Worm (Caenorhabditis elegans): ENCODE data around the gene srt-38.
A peak's percentile ranks its signal among the peaks of the same experiment; 100 is the strongest.
"Not testable (repeated sequence)": the region's sequence is repeated elsewhere in the genome, so short reads cannot be mapped to it uniquely, and the experiment has no call there.

Gene srt-38

DNA sequence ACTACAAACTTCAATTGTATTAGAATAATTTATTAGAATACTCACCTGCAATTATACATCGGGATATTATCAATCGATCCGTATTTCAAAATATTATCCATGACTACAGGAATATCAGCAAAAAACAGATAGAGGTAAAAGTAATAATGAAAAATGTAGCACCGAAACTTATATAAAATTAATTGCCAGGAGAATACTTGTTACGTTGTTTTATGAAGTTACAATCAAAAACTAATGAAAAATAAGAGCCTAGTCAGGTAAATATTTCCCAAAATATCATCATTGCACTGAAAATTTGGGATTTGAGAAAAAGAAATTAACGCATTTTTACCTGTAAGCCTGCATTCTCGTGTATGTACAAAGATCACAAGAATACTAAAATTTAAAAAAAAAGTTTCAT is at the start of gene srt-38:
Gene srt-38, minus strand, starts transcription at position 101 of the 400 bp plus-strand sequence.
- not testable (repeated sequence) for TF ChIP-seq cog-1 (tag; optimal IDR thresholded peaks at IDR 0.05); med-1 (GFP tag; optimal IDR thresholded peaks at IDR 0.05; ENCODE audit: insufficient read depth); tab-1 (GFP tag; IDR thresholded peaks at IDR 0.05)

DNA sequence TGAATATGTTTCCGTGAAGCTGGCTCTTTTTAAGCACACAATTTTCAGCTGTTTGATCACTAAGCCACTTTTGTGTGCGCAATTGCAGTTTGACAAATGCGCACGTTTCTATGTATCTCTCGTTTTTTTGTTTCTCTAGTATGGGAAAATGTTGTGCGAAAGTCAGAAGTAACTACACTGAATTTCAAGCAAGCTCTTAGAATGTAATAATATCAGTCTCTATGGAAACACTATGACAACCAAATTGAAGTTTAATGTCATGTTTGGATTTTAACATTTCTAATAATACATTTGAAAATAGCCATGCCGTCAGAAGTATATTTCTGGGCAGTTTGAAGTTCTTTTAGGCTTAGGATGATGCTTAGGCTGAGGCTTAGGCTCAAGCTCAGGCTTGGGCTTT is 48.7 kb upstream of the srt-38 start, which contains the start of gene ZC132.9:
Gene ZC132.9, minus strand, starts transcription at position 101 of the 400 bp plus-strand sequence.
- TF ChIP-seq cog-1 (tag; optimal IDR thresholded peaks at IDR 0.05) (no peak), klf-2 (GFP tag; conservative IDR thresholded peaks at IDR 0.05) (no peak), med-1 (GFP tag; optimal IDR thresholded peaks at IDR 0.05; ENCODE audit: insufficient read depth) (no peak), ref-1 (GFP tag; conservative IDR thresholded peaks at IDR 0.05) (no peak), tab-1 (GFP tag; IDR thresholded peaks at IDR 0.05) (no peak), ztf-23 (GFP tag; IDR thresholded peaks at IDR 0.05) (no peak), ztf-29 (GFP tag; IDR thresholded peaks at IDR 0.05) (no peak), flt-1 (GFP tag; IDR thresholded peaks at IDR 0.05) (no peak), T22C8.4 (GFP tag; IDR thresholded peaks at IDR 0.05) (no peak)

DNA sequence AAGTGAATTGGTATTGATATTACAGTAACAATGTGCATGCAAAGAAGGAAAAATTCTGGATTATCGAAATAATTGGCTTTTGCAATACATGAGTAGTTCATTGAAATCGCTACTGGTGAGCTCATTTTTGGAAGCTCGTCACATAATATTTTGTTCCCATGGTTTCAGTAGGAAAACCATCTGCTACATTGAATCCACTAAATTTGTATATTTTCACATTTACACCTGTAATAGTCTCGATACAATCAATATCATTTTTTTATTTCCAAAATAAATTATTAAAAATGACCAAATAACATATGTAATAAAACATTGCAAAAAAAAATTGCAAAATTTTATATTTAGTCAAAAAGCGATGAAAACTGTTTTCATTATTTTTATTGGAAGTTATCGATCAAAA is 43.9 kb upstream of the srt-38 start, which contains the start of gene srh-192:
Gene srh-192, minus strand, starts transcription at position 101 of the 400 bp plus-strand sequence.
- TF ChIP-seq ref-1 (GFP tag; conservative IDR thresholded peaks at IDR 0.05) (no peak), klf-2 (GFP tag; conservative IDR thresholded peaks at IDR 0.05) (no peak), med-1 (GFP tag; optimal IDR thresholded peaks at IDR 0.05; ENCODE audit: insufficient read depth) (no peak), T22C8.4 (GFP tag; IDR thresholded peaks at IDR 0.05) (no peak)

DNA sequence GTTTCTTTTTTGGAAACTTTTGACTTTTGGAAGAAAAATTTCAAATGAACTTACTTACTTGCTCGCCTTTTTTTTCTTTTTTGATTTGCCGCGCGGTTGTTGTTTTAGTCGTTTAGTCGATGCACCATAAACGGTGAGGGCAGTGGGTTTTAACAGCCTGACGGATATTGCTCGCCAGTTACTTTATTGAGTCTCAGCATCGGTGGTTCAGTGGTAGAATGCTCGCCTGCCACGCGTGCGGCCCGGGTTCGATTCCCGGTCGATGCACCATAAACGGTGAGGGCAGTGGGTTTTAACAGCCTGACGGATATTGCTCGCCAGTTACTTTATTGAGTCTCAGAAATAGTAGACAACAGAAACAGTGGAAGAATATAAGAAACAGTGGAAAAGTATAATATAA is 39.3 kb upstream of the srt-38 start:
- TF ChIP-seq T22C8.4 (GFP tag; IDR thresholded peaks at IDR 0.05), result 0 out of 2 replicates have a peak, but pooled peaks have one; percentile 26
- TF ChIP-seq flt-1 (GFP tag; IDR thresholded peaks at IDR 0.05), result peak; percentile 47; the same call in 1 of the 2 replicates

DNA sequence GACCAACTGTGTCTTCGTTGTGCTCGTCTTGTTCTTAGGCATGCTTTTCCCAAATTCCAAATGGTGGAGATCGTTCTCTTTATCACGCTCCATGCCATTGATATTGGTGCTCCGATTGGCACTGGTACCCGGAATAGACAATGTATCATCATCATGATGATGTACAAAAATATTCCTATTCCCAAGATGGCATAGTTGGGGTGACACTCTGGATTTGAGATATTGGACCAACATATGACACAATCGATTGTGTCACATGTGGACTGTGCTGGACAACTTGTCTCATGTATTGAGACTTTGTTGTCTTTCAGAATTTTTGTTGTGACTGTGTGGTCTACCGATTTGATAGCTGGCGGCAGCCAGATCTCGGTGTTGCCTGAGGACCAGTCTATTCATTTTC is 33.1 kb upstream of the srt-38 start:
- TF ChIP-seq ztf-29 (GFP tag; IDR thresholded peaks at IDR 0.05) (no peak), cog-1 (tag; optimal IDR thresholded peaks at IDR 0.05) (no peak), med-1 (GFP tag; optimal IDR thresholded peaks at IDR 0.05; ENCODE audit: insufficient read depth) (no peak), klf-2 (GFP tag; conservative IDR thresholded peaks at IDR 0.05) (no peak), flt-1 (GFP tag; IDR thresholded peaks at IDR 0.05) (no peak), T22C8.4 (GFP tag; IDR thresholded peaks at IDR 0.05) (no peak), ref-1 (GFP tag; conservative IDR thresholded peaks at IDR 0.05) (no peak), tab-1 (GFP tag; IDR thresholded peaks at IDR 0.05) (no peak), ztf-23 (GFP tag; IDR thresholded peaks at IDR 0.05) (no peak)

DNA sequence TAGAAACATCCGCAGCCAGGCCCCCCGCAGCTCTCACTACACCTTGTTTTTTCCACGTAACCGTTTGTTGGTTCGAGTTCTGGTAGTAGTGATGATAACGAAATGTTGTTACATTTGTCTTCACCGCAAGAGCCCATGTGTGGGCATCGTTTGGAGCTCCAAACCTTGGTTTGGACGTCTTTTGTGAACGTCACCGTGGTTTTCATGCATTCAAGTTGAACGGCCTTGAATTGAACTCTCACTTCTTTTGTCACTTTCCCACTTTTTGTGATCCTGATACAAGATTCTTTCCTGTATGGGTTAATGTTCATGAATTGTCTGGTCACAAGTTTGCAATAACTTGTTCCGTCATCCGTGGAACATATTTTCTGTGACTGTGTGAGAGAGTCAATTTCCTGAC is 32.6 kb upstream of the srt-38 start:
- no peak for TF ChIP-seq ztf-23 (GFP tag; IDR thresholded peaks at IDR 0.05)
- no peak for TF ChIP-seq ztf-29 (GFP tag; IDR thresholded peaks at IDR 0.05)
- no peak for TF ChIP-seq med-1 (GFP tag; optimal IDR thresholded peaks at IDR 0.05; ENCODE audit: insufficient read depth)
- TF ChIP-seq cog-1 (tag; optimal IDR thresholded peaks at IDR 0.05), result no peak
- TF ChIP-seq flt-1 (GFP tag; IDR thresholded peaks at IDR 0.05), result no peak
- no peak for TF ChIP-seq klf-2 (GFP tag; conservative IDR thresholded peaks at IDR 0.05)
- no peak for TF ChIP-seq ref-1 (GFP tag; conservative IDR thresholded peaks at IDR 0.05)
- no peak for TF ChIP-seq T22C8.4 (GFP tag; IDR thresholded peaks at IDR 0.05)
- no peak for TF ChIP-seq tab-1 (GFP tag; IDR thresholded peaks at IDR 0.05)

DNA sequence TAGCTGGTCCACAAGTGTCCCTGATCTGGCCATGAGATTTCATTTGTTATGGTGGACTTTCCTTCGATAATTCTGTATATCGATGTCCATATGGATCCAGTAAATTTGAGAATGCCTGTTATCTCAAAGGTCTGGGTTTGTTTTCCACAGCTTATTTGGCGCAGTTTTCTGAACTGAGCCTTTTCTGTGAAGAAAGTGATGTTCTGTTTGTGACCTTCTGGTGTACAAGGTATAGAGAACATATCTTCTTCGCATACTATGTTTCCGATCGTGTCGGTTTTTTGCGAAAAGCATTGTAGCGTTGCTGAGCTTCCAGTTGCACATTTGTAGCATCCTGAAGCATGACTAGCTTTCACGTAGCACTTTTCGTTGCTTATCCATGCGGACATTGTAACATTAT is 31.7 kb upstream of the srt-38 start:
- no peak for TF ChIP-seq flt-1 (GFP tag; IDR thresholded peaks at IDR 0.05)
- TF ChIP-seq tab-1 (GFP tag; IDR thresholded peaks at IDR 0.05), result no peak
- no peak for TF ChIP-seq cog-1 (tag; optimal IDR thresholded peaks at IDR 0.05)
- TF ChIP-seq T22C8.4 (GFP tag; IDR thresholded peaks at IDR 0.05), result no peak
- TF ChIP-seq med-1 (GFP tag; optimal IDR thresholded peaks at IDR 0.05; ENCODE audit: insufficient read depth), result no peak
- TF ChIP-seq klf-2 (GFP tag; conservative IDR thresholded peaks at IDR 0.05), result no peak
- no peak for TF ChIP-seq ref-1 (GFP tag; conservative IDR thresholded peaks at IDR 0.05)
- TF ChIP-seq ztf-29 (GFP tag; IDR thresholded peaks at IDR 0.05), result no peak
- TF ChIP-seq ztf-23 (GFP tag; IDR thresholded peaks at IDR 0.05), result no peak

DNA sequence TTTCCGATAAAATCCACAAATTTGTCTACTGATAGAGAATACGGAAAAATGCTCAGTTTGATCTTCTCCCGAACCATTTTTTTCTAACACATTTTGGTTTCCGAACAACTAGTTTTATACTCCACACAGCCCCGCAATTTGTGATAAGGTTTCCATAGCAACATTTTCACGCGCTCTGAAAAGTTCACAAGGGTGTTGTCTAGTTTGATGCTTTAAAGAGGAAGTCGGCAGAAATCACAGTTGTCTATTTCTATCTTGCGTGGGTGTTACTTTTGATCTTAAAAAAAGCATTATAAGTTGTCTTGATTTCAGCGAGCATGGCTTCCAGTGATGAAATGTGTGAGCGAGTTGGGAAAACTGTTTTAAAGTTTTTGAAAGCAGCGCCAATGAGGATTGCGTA is 28.6 kb upstream of the srt-38 start, which contains the start of gene ZC132.3:
Gene ZC132.3, minus strand, starts transcription at position 101 of the 400 bp plus-strand sequence.
- TF ChIP-seq ztf-23 (GFP tag; IDR thresholded peaks at IDR 0.05) (no peak), cog-1 (tag; optimal IDR thresholded peaks at IDR 0.05) (no peak), ztf-29 (GFP tag; IDR thresholded peaks at IDR 0.05) (no peak), T22C8.4 (GFP tag; IDR thresholded peaks at IDR 0.05) (no peak), tab-1 (GFP tag; IDR thresholded peaks at IDR 0.05) (no peak), flt-1 (GFP tag; IDR thresholded peaks at IDR 0.05) (no peak), klf-2 (GFP tag; conservative IDR thresholded peaks at IDR 0.05) (no peak), ref-1 (GFP tag; conservative IDR thresholded peaks at IDR 0.05) (no peak), med-1 (GFP tag; optimal IDR thresholded peaks at IDR 0.05; ENCODE audit: insufficient read depth) (no peak)

DNA sequence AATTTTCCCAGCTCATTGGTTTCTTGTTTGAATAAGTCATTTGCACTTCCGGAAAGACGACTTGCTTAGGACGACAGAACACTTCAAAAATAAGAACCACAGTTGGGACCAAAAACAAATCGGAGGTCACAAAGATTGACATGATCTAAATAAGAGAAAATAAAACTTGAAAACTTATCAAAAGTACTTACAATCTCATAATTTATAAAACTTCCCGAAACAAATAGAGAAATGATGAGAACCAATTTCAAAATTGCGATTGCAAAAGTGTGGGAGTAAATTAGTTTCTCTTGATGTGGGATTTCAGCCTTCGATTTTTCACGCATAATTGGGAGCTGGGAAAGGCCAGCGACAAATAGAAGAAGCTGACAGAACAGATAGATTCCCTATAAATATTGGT is 27.4 kb upstream of the srt-38 start, which contains the start of gene ZC132.11:
Gene ZC132.11, minus strand, starts transcription at position 101 of the 400 bp plus-strand sequence.
- TF ChIP-seq med-1 (GFP tag; optimal IDR thresholded peaks at IDR 0.05; ENCODE audit: insufficient read depth) (no peak), klf-2 (GFP tag; conservative IDR thresholded peaks at IDR 0.05) (no peak), cog-1 (tag; optimal IDR thresholded peaks at IDR 0.05) (no peak), T22C8.4 (GFP tag; IDR thresholded peaks at IDR 0.05) (no peak), flt-1 (GFP tag; IDR thresholded peaks at IDR 0.05) (no peak), ztf-23 (GFP tag; IDR thresholded peaks at IDR 0.05) (no peak), tab-1 (GFP tag; IDR thresholded peaks at IDR 0.05) (no peak)

DNA sequence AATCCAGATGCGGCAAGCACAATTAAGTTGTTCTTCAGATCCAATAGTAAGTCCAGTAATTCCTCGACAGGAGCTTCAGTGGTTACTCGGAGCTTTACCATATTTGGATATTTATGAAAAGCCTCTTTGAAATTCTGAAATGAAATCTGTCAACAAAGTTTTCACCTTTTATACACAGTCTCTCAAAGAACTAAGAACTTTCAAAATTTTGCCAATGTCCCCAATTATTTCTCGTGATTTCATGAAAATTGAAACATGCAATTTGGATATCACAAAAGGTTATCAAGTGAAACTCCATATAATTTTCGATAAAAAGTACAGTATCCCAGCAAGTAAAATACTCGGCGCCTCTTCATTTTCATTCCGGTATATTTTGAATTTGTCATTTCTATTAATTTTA is 24.8 kb upstream of the srt-38 start, which contains the start of gene F47D2.11:
Gene F47D2.11, minus strand, starts transcription at position 101 of the 400 bp plus-strand sequence.
- TF ChIP-seq klf-2 (GFP tag; conservative IDR thresholded peaks at IDR 0.05), result no peak
- no peak for TF ChIP-seq ztf-23 (GFP tag; IDR thresholded peaks at IDR 0.05)
- no peak for TF ChIP-seq flt-1 (GFP tag; IDR thresholded peaks at IDR 0.05)
- TF ChIP-seq tab-1 (GFP tag; IDR thresholded peaks at IDR 0.05), result no peak
- no peak for TF ChIP-seq ztf-29 (GFP tag; IDR thresholded peaks at IDR 0.05)
- TF ChIP-seq med-1 (GFP tag; optimal IDR thresholded peaks at IDR 0.05; ENCODE audit: insufficient read depth), result no peak
- no peak for TF ChIP-seq ref-1 (GFP tag; conservative IDR thresholded peaks at IDR 0.05)
- no peak for TF ChIP-seq cog-1 (tag; optimal IDR thresholded peaks at IDR 0.05)
- TF ChIP-seq T22C8.4 (GFP tag; IDR thresholded peaks at IDR 0.05), result no peak

Data from whole organism, midembryonic.